Worm (Caenorhabditis elegans) whole organism, dauer: ENCODE data around the gene C39F7.1.

Experiments used
- unc-62 ChIP-seq: sonication (generic microtip); optimal IDR thresholded peaks from 2 replicates; lab custom pipeline; 2017; ENCODE audit warnings: missing biosample characterization, missing genetic modification reagents, missing genetic modification characterization

C39F7.1 gene

ce11 chrV:1263078-1263732, 3.1 kb downstream of the C39F7.1 start:
- no peak for TF ChIP-seq unc-62 (GFP tag; lab: Kevin White, UChicago)

ce11 chrV:1263939-1264823, 4.0 kb downstream of the C39F7.1 start, which contains the start of the genes rab-1 and C39F7.5:
Gene rab-1, minus strand, starts transcription at chrV:1263989.
Gene C39F7.5, plus strand, starts transcription at chrV:1264773.
- TF ChIP-seq unc-62 (GFP tag; lab: Kevin White, UChicago), result no peak

DNA sequence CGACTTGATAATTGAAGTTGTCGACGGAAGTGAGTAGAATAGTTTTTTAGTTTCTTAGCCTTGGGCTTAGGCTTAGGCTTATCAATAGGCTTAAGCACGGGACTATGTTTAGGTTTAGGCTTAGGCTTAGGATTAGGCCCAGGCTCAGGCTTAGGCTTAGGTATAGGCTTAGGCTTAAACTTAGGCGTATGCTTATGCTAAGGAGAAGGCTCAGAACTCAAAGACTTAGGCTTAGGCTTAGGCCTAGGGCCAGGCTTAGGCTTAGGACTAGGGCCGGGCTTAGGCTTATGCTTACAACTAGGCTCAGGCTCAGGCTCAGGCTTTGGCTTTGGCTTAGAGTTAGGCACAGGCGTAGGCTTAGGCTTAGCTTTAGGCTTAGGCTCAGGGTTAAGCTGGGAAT, 6.4 kb downstream of the C39F7.1 start:
- no peak for TF ChIP-seq unc-62 (GFP tag; lab: Kevin White, UChicago)

ce11 chrV:1270611-1271010, 10.5 kb downstream of the C39F7.1 start, which contains the start of gene Y75B7B.1:
Gene Y75B7B.1, plus strand, starts transcription at chrV:1270911.
- TF ChIP-seq unc-62 (GFP tag; lab: Kevin White, UChicago), result no peak

- TF ChIP-seq unc-62 (GFP tag; lab: Kevin White, UChicago), result no peak
Measured at ce11 chrV:1275924-1276323, 15.8 kb downstream of the C39F7.1 start, which contains the start of gene Y75B7B.2. Gene Y75B7B.2, minus strand, starts transcription at chrV:1276024.

DNA sequence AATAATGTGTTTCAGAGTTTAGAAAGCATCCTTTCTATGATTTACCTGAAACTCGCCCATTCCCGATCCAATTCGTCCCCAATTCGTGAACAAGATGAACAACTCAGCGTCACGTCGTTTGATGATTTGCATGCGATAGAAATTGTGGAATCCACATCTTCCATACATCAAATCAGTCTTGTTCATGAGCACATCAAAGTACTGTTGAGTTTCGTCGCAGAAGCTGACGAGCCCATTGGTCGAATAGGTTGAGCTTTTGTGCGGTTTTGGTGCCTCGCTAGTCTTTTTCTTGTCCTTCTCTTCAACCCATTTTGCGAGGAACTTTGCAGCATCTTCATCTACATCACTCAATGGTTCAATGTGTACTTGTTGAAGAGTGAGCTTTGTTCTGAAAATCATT, 17.8 kb downstream of the C39F7.1 start:
- TF ChIP-seq unc-62 (GFP tag; lab: Kevin White, UChicago), result no peak

DNA sequence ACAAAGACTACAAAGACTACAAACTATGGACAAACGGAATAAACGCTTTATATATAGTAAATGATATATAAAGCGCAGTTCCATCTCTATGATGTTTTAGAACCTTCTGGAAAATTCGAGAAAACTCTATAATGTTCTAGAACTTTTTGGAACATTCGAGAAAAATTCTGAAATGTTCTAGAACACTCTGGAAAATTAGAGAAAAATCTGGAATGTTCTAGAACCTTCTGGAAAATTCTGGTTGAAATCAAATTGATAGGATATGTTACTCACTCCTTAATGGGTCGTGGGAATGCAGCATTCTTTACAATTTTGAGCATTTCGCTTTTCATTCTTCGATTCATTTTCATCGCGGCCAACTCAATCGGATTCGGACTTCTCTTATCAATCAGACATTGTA, 18.4 kb downstream of the C39F7.1 start:
- TF ChIP-seq unc-62 (GFP tag; lab: Kevin White, UChicago), result no peak

DNA sequence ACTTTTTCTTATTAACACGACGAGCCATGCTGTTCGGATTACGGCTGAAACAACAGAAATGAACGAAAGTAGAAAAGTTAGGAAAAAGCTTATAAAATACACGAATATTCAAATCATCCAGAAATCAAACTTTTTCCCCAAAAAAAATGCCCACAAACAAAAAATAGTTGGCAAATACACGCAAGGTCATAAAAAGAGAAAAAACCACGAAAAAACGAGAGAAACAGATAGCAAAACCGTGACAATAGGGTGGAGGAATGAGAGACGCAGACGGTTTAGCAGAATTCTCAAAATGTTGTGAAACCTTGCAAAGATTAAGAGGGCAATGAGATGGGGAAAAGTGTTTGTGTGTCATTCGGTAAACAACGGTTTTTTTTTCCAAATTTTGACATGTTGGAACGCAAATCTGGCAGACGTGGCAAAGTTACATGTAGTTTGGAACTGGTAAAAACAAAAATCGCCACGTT, 25.5 kb downstream of the C39F7.1 start, which contains the start of gene tank-1:
Gene tank-1, minus strand, starts transcription at position 51 of the 467 bp plus-strand sequence.
- no peak for TF ChIP-seq unc-62 (GFP tag; lab: Kevin White, UChicago)

- no peak for TF ChIP-seq unc-62 (GFP tag; lab: Kevin White, UChicago)
Measured at ce11 chrV:1287276-1287675, 27.1 kb downstream of the C39F7.1 start.

DNA sequence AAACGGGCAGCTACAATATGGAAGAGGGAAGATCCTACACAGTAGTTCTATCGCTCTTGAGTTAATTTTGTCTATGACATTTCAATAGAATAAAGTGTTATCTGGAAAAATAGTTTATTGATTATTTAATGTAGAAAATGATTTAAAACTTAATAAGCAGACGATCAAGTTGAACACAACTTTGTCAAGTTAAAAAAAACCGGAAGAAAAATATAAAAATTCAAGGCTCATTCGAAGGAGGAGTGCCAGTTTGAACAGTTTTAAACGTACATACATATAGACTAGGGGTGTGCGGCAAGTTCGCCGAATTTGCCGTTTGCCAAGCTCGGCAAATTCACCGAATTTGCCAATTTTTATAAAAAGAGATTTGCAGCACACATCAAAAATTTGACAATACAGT, 39.1 kb downstream of the C39F7.1 start, which contains the start of gene egl-2:
Gene egl-2, minus strand, starts transcription at position 101 of the 400 bp plus-strand sequence.
- no peak for TF ChIP-seq unc-62 (GFP tag; lab: Kevin White, UChicago)

DNA sequence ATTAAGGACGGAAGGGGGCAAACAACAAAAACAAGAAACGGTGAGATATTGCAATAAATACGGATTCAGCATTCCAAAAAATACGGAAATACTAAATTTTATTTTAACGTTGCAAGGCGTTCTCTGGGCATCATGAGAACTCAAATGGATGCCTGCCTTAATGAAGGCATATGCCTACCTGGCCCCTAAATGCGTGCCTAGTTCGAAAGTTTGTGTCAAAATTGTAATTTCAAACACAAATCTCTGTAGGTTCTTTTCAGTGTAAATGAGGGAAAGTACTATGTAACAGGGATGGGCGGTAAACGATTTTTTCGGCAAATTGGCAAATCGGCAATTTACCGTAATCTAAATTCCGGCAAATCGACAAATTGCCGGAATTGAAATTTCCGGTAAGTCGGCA, 41.9 kb downstream of the C39F7.1 start:
- TF ChIP-seq unc-62 (GFP tag; lab: Kevin White, UChicago), result no peak

DNA sequence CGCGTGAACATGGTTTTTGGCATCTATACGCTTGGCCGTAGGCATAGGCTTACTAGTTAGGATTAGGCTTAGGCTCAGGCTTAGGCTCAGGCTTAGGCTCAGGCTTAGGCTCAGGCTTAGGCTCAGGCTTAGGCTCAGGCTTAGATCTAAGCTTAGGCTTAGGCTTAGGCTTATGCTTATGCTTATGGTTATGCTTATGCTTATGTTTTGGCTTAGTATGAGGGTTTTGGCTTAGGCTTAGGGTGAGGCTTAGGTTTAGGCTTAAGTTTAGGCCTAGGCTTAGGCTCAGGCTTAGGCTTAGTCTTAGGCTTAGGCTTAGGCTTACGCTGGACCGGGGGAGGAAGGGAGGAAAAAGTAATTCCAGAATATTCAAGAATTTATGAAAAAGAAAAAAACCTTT, 45.7 kb downstream of the C39F7.1 start:
- no peak for TF ChIP-seq unc-62 (GFP tag; lab: Kevin White, UChicago)

- no peak for TF ChIP-seq unc-62 (GFP tag; lab: Kevin White, UChicago)
Measured at ce11 chrV:1307730-1308129, 47.6 kb downstream of the C39F7.1 start.
